Fruit fly (Drosophila melanogaster): ENCODE results near the gene betaTub85D.

Gene betaTub85D

DNA sequence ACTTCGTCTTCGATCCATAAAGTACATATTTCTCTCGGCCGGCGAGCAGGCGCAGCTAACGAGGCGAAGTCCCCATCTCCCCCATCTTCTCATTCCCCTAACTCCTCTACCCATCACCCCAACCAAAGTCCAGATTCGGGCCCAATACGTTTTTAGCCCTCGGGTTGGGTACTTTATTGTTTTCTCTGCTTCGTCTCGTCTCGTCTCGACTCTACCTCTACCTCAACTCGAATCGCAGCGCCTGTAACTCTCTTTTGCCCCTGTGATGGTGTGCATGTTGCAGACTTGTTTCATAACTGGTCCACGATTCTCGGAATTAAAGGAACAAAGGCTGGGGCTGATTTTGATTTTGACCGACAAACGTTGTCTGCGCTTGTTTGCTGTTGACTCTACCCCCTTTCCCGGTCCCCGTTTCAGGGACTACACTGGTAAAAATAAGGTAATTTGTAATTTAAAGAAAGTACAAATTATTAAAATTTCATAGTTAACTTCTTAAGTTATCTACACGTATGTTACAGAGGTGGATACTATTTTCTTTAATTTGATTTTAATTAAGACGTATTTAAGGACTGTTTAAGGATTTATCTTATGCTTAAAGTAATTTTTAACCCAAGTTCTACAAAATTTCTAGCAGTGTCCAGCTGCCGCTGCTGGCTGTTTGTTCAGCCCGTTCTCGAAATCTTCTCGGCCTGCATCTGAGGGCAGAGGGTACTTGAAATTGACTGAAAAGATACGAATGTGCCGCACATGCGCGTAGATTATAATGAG lies 31.3 kb downstream of the betaTub85D start (continued):
- TF ChIP-seq lov (optimal IDR thresholded peaks at IDR 0.05) = no peak
- TF ChIP-seq lov (GFP tag; IDR thresholded peaks at IDR 0.05) = 0 out of 3 replicates have a peak, but pooled peaks have one; percentile 37
- TF ChIP-seq dmrt11E (tag; optimal IDR thresholded peaks at IDR 0.05) = peak; percentile 93
- peak; percentile 50 for TF ChIP-seq CG13424 (tag; optimal IDR thresholded peaks at IDR 0.05)
- peak; percentile 38 for TF ChIP-seq CG5245 (GFP tag; optimal IDR thresholded peaks at IDR 0.05)
- peak; percentile 51 for TF ChIP-seq Nf-YB (GFP tag; optimal IDR thresholded peaks at IDR 0.05)
- TF ChIP-seq zf30C (GFP tag; optimal IDR thresholded peaks at IDR 0.05) = peak; percentile 95
- peak; percentile 70 for TF ChIP-seq fd96Cb (tag; optimal IDR thresholded peaks at IDR 0.05)
- no peak for TF ChIP-seq tx (GFP tag; optimal IDR thresholded peaks at IDR 0.05)
- TF ChIP-seq lab (GFP tag; optimal IDR thresholded peaks at IDR 0.05) = peak; percentile 27
- peak; percentile 57 for TF ChIP-seq CG11504 (tag; optimal IDR thresholded peaks at IDR 0.05)
- peak; percentile 39 for TF ChIP-seq Usf (GFP tag; optimal IDR thresholded peaks at IDR 0.05)
- 0 out of 2 replicates have a peak, but pooled peaks have one; percentile 26 for TF ChIP-seq Awh (GFP tag; IDR thresholded peaks at IDR 0.05)
- TF ChIP-seq kay (GFP tag; optimal IDR thresholded peaks at IDR 0.05) = no peak
- TF ChIP-seq Mrtf (GFP tag; IDR thresholded peaks at IDR 0.05) = no peak
- peak; percentile 71 for TF ChIP-seq zen (tag; optimal IDR thresholded peaks at IDR 0.05)
- peak; percentile 80 for TF ChIP-seq gsb-n (tag; optimal IDR thresholded peaks at IDR 0.05)
- TF ChIP-seq CG17829 (tag; optimal IDR thresholded peaks at IDR 0.05) = peak; percentile 85
- TF ChIP-seq CG12071 (GFP tag; optimal IDR thresholded peaks at IDR 0.05) = no peak
- no peak for TF ChIP-seq CG6854 (GFP tag; optimal IDR thresholded peaks at IDR 0.05)
- peak; percentile 50 for TF ChIP-seq CG17328 (GFP tag; IDR thresholded peaks at IDR 0.05)
- peak; percentile 46 for TF ChIP-seq Vsx1 (GFP tag; optimal IDR thresholded peaks at IDR 0.05)
- peak; percentile 74 for TF ChIP-seq CG13775 (GFP tag; optimal IDR thresholded peaks at IDR 0.05)
- TF ChIP-seq D19A (tag; optimal IDR thresholded peaks at IDR 0.05) = peak; percentile 81
- TF ChIP-seq bab2 (GFP tag; optimal IDR thresholded peaks at IDR 0.05) = peak; percentile 47
- no peak for TF ChIP-seq z (GFP tag; IDR thresholded peaks at IDR 0.05)
- TF ChIP-seq CG10431 (GFP tag; optimal IDR thresholded peaks at IDR 0.05) = peak; percentile 30
- peak; percentile 34 for TF ChIP-seq CG18599 (GFP tag; optimal IDR thresholded peaks at IDR 0.05)
- TF ChIP-seq CG10959 (GFP tag; IDR thresholded peaks at IDR 0.05) = peak; percentile 63; the same call in 1 of the 2 replicates
- TF ChIP-seq Poxn (GFP tag; IDR thresholded peaks at IDR 0.05) = no peak
- TF ChIP-seq CG4424 (GFP tag; optimal IDR thresholded peaks at IDR 0.05) = peak; percentile 68
- TF ChIP-seq slou (GFP tag; optimal IDR thresholded peaks at IDR 0.05) = no peak
- peak; percentile 78 for TF ChIP-seq CG15601 (tag; optimal IDR thresholded peaks at IDR 0.05)
- TF ChIP-seq CG10366 (GFP tag; IDR thresholded peaks at IDR 0.05) = no peak
- peak; percentile 4 for TF ChIP-seq salm (tag; optimal IDR thresholded peaks at IDR 0.05)
- peak; percentile 43 for TF ChIP-seq peb (GFP tag; IDR thresholded peaks at IDR 0.05)
- peak; percentile 22 for TF ChIP-seq CG6813 (GFP tag; optimal IDR thresholded peaks at IDR 0.05)
- TF ChIP-seq CG14710 (tag; optimal IDR thresholded peaks at IDR 0.05) = peak; percentile 87
- no peak for TF ChIP-seq fru (optimal IDR thresholded peaks at IDR 0.05)
- peak; percentile 32 for TF ChIP-seq Fer1 (GFP tag; optimal IDR thresholded peaks at IDR 0.05)
- peak; percentile 61 for TF ChIP-seq CG8388 (GFP tag; optimal IDR thresholded peaks at IDR 0.05)
- TF ChIP-seq Lhr (GFP tag; optimal IDR thresholded peaks at IDR 0.05) = peak; percentile 10
- peak; percentile 16 for TF ChIP-seq Jarid2 (GFP tag; optimal IDR thresholded peaks at IDR 0.05)
- TF ChIP-seq CG17802 (tag; optimal IDR thresholded peaks at IDR 0.05) = peak; percentile 24
- peak; percentile 20 for TF ChIP-seq CG3281 (GFP tag; optimal IDR thresholded peaks at IDR 0.05)
- TF ChIP-seq CG10462 (GFP tag; optimal IDR thresholded peaks at IDR 0.05) = peak; percentile 9
- TF ChIP-seq scrt (GFP tag; optimal IDR thresholded peaks at IDR 0.05) = peak; percentile 4
- TF ChIP-seq cad (GFP tag; optimal IDR thresholded peaks at IDR 0.05) = no peak
- TF ChIP-seq bcd (GFP tag; optimal IDR thresholded peaks at IDR 0.05) = peak; percentile 34

All from whole organism, embryonic.